Worm (Caenorhabditis elegans) whole organism, young adult: Measurements from ENCODE around the gene nspc-3.

Experiments used
- B0261.1 ChIP-seq: sonication (generic microtip); optimal IDR thresholded peaks from 2 replicates; lab custom pipeline; 2016; ENCODE audit warnings: mild to moderate bottlenecking, missing genetic modification characterization, moderate library complexity, missing compliant biosample characterization
- C06A6.2 ChIP-seq: fragments of 200-800 bp; sonication (Bioruptor generic); conservative IDR thresholded peaks from 2 replicates; pipeline ENCODE4 v1.3.6; 2022; ENCODE audit warnings: missing genetic modification characterization, missing compliant biosample characterization
- F10E7.11 ChIP-seq: sonication (generic microtip); optimal IDR thresholded peaks from 2 replicates; lab custom pipeline; 2017; ENCODE audit warnings: mild to moderate bottlenecking, missing genetic modification characterization, moderate library complexity, missing compliant biosample characterization
- F23B12.7 ChIP-seq: sonication (generic microtip); optimal IDR thresholded peaks from 2 replicates; lab custom pipeline; 2017; ENCODE audit warnings: missing genetic modification characterization, mild to moderate bottlenecking, missing compliant biosample characterization, antibody characterized with exemption, moderate library complexity; ENCODE audit not compliant: insufficient read depth
- F37B4.10 ChIP-seq: fragments of 200-800 bp; sonication (Bioruptor generic); IDR thresholded peaks from 2 replicates; pipeline ENCODE4 v1.3.6; 2022; ENCODE audit warnings: missing genetic modification characterization, missing compliant biosample characterization
- Y53G8AR.9 ChIP-seq: fragments of 200-800 bp; sonication (Bioruptor generic); conservative IDR thresholded peaks from 2 replicates; pipeline ENCODE4 v1.3.6; 2022; ENCODE audit warnings: missing genetic modification reagents, missing genetic modification characterization, missing compliant biosample characterization
- Y67H2A.10 ChIP-seq: fragments of 200-800 bp; sonication (Bioruptor generic); conservative IDR thresholded peaks from 2 replicates; pipeline ENCODE4 v1.3.6; 2022; ENCODE audit warnings: missing genetic modification reagents, missing genetic modification characterization, missing compliant biosample characterization
- atf-7 ChIP-seq: sonication (generic microtip); optimal IDR thresholded peaks from 2 replicates; lab custom pipeline; 2017; ENCODE audit warnings: mild to moderate bottlenecking, missing genetic modification characterization, missing compliant biosample characterization
- athp-1 ChIP-seq: sonication (generic microtip); optimal IDR thresholded peaks from 2 replicates; lab custom pipeline; 2017; ENCODE audit warnings: mild to moderate bottlenecking, missing genetic modification characterization, missing compliant biosample characterization
- attf-6 ChIP-seq: fragments of 200-800 bp; sonication (Bioruptor generic); IDR thresholded peaks from 2 replicates; pipeline ENCODE4 v1.3.6; 2022; ENCODE audit warnings: missing genetic modification reagents, missing genetic modification characterization, missing compliant biosample characterization
- cebp-2 ChIP-seq: fragments of 200-800 bp; sonication (Bioruptor generic); IDR thresholded peaks from 2 replicates; pipeline ENCODE4 v1.3.6; 2022; ENCODE audit warnings: missing genetic modification characterization, missing compliant biosample characterization
- ceh-100 ChIP-seq: fragments of 200-800 bp; sonication (Bioruptor generic); IDR thresholded peaks from 2 replicates; pipeline ENCODE4 v1.3.6; 2022; ENCODE audit warnings: missing genetic modification reagents, missing genetic modification characterization, missing compliant biosample characterization
- ceh-27 ChIP-seq: fragments of 200-800 bp; sonication (Bioruptor generic); optimal IDR thresholded peaks from 2 replicates; lab custom pipeline; 2018; ENCODE audit warnings: mild to moderate bottlenecking, missing genetic modification characterization, moderate library complexity, missing compliant biosample characterization
- ceh-40 ChIP-seq: fragments of 200-800 bp; sonication (Bioruptor generic); IDR thresholded peaks from 2 replicates; pipeline ENCODE4 v1.3.6; 2022; ENCODE audit warnings: missing genetic modification characterization, missing compliant biosample characterization
- ceh-79 ChIP-seq: sonication (generic microtip); optimal IDR thresholded peaks from 2 replicates; lab custom pipeline; 2017; ENCODE audit warnings: mild to moderate bottlenecking, missing genetic modification characterization, missing compliant biosample characterization
- die-1 ChIP-seq: sonication (generic microtip); optimal IDR thresholded peaks from 2 replicates; lab custom pipeline; 2016; ENCODE audit warnings: missing genotype, mild to moderate bottlenecking, missing genetic modification characterization, missing compliant biosample characterization
- dox-1 ChIP-seq: fragments of 200-800 bp; sonication (Bioruptor generic); IDR thresholded peaks from 2 replicates; pipeline ENCODE4 v1.3.6; 2022; ENCODE audit warnings: missing genetic modification reagents, missing genetic modification characterization, missing compliant biosample characterization
- dpl-1 ChIP-seq: fragments of 150-350 bp; optimal IDR thresholded peaks from 2 replicates; lab custom pipeline; 2014; ENCODE audit warnings: missing biosample characterization, missing genetic modification reagents, missing genetic modification characterization
- efl-1 ChIP-seq: fragments of 150-350 bp; optimal IDR thresholded peaks from 2 replicates; lab custom pipeline; 2014; ENCODE audit warnings: missing biosample characterization, missing genetic modification reagents, missing genetic modification characterization
- egrh-3 ChIP-seq: fragments of 200-800 bp; sonication (Bioruptor generic); IDR thresholded peaks from 2 replicates; pipeline ENCODE4 v1.3.6; 2022; ENCODE audit warnings: missing genetic modification reagents, missing genetic modification characterization, missing compliant biosample characterization
- ets-4 ChIP-seq: fragments of 200-800 bp; sonication (Bioruptor generic); optimal IDR thresholded peaks from 2 replicates; lab custom pipeline; 2018; ENCODE audit warnings: mild to moderate bottlenecking, missing genetic modification characterization, missing compliant biosample characterization
- gei-17 ChIP-seq: fragments of 200-800 bp; sonication (Bioruptor generic); optimal IDR thresholded peaks from 2 replicates; lab custom pipeline; 2018; ENCODE audit warnings: mild to moderate bottlenecking, missing genetic modification characterization, missing compliant biosample characterization
- hlh-26 ChIP-seq: fragments of 200-800 bp; sonication (Bioruptor generic); conservative IDR thresholded peaks from 2 replicates; pipeline ENCODE4 v1.3.6; 2022; ENCODE audit warnings: missing genetic modification reagents, missing genetic modification characterization, missing compliant biosample characterization
- hsf-1 ChIP-seq: fragments of 200-800 bp; sonication (Bioruptor generic); IDR thresholded peaks from 2 replicates; pipeline ENCODE4 v1.3.6; 2022; ENCODE audit warnings: missing genetic modification reagents, missing genetic modification characterization, missing compliant biosample characterization
- let-607 ChIP-seq, 2 experiments: fragments of 200-800 bp in 1 of 2; sonication (Bioruptor generic) in 1 of 2; sonication (generic microtip) in 1 of 2; optimal IDR thresholded peaks; 2 replicates each; lab custom pipeline; 2016 to 2018; ENCODE audit warnings: mild to moderate bottlenecking in 2 of 2, missing compliant biosample characterization in 2 of 2, missing genetic modification characterization in 2 of 2, moderate library complexity in 2 of 2, missing genotype in 1 of 2
- mes-4 ChIP-seq: sonication (generic microtip); optimal IDR thresholded peaks from 2 replicates; lab custom pipeline; 2016; ENCODE audit warnings: missing genotype, missing genetic modification characterization, missing compliant biosample characterization
- mxl-1 ChIP-seq: sonication (generic microtip); optimal IDR thresholded peaks from 2 replicates; lab custom pipeline; 2016; ENCODE audit warnings: missing genetic modification characterization, missing compliant biosample characterization
- nfya-1 ChIP-seq: sonication (generic microtip); optimal IDR thresholded peaks from 2 replicates; lab custom pipeline; 2017; ENCODE audit warnings: antibody characterized with exemption, missing compliant biosample characterization, missing genetic modification characterization, borderline replicate concordance; ENCODE audit not compliant: insufficient read depth
- nhr-80 ChIP-seq: sonication (generic microtip); optimal IDR thresholded peaks from 2 replicates; lab custom pipeline; 2016; ENCODE audit warnings: missing genetic modification characterization, missing compliant biosample characterization
- rpc-1 ChIP-seq, 2 experiments: fragments of 150-350 bp in 1 of 2; sonication (generic microtip) in 1 of 2; optimal IDR thresholded peaks; 2 replicates each; lab custom pipeline; 2014 to 2018; ENCODE audit warnings: missing biosample characterization in 1 of 2, missing genetic modification characterization in 1 of 2, missing genetic modification reagents in 1 of 2, missing genotype in 1 of 2
- sdz-38 ChIP-seq: sonication (generic microtip); optimal IDR thresholded peaks from 2 replicates; lab custom pipeline; 2016; ENCODE audit warnings: missing genotype, missing genetic modification characterization, missing compliant biosample characterization
- snpc-1.1 ChIP-seq: sonication (generic microtip); optimal IDR thresholded peaks from 2 replicates; lab custom pipeline; 2017; ENCODE audit warnings: missing genetic modification characterization, mild to moderate bottlenecking, missing compliant biosample characterization, antibody characterized with exemption, moderate library complexity, missing genotype, missing genetic modification reagents; ENCODE audit not compliant: insufficient read depth
- tbp1 ChIP-seq: fragments of 200-800 bp; sonication (Bioruptor generic); optimal IDR thresholded peaks from 2 replicates; lab custom pipeline; 2018; ENCODE audit warnings: mild to moderate bottlenecking, missing genetic modification characterization, missing compliant biosample characterization
- tlf-1 ChIP-seq: fragments of 200-800 bp; sonication (Bioruptor generic); optimal IDR thresholded peaks from 2 replicates; lab custom pipeline; 2018; ENCODE audit warnings: mild to moderate bottlenecking, missing genetic modification characterization, missing compliant biosample characterization
- xnd-1 ChIP-seq: sonication (generic microtip); optimal IDR thresholded peaks from 2 replicates; lab custom pipeline; 2016; ENCODE audit warnings: missing genotype, missing genetic modification reagents, missing genetic modification characterization, missing compliant biosample characterization
- zfh-2 ChIP-seq: fragments of 200-800 bp; sonication (Bioruptor generic); conservative IDR thresholded peaks from 2 replicates; pipeline ENCODE4 v1.3.6; 2022; ENCODE audit warnings: missing genetic modification reagents, missing genetic modification characterization, missing compliant biosample characterization
- ztf-26 ChIP-seq: sonication (generic microtip); optimal IDR thresholded peaks from 2 replicates; lab custom pipeline; 2017; ENCODE audit warnings: missing genetic modification characterization, missing compliant biosample characterization
- ztf-6 ChIP-seq: fragments of 200-800 bp; sonication (Bioruptor generic); IDR thresholded peaks from 2 replicates; pipeline ENCODE4 v1.3.6; 2022; ENCODE audit warnings: missing genetic modification reagents, missing genetic modification characterization, missing compliant biosample characterization

Gene nspc-3

ce11 chrX:8568423-8568903, 31.6 kb downstream of the nspc-3 start:
- TF ChIP-seq let-607 (tag; optimal IDR thresholded peaks at IDR 0.05; lab: Kevin White, UChicago), result peak in 1 of 2 experiments; percentile 23
- peak; percentile 78 for TF ChIP-seq ets-4 (GFP tag; lab: Kevin White, UChicago)
- peak; percentile 90 for TF ChIP-seq nhr-80
- no peak for TF ChIP-seq ceh-27 (GFP tag; lab: Kevin White, UChicago)
- TF ChIP-seq snpc-1.1 (tag; lab: Kevin White, UChicago), result no peak
- peak; percentile 73 for TF ChIP-seq dox-1 (GFP tag; lab: Robert Waterston, UW)
- peak; percentile 4 for TF ChIP-seq atf-7
- TF ChIP-seq F37B4.10 (GFP tag; lab: Robert Waterston, UW), result no peak
- no peak for TF ChIP-seq cebp-2 (GFP tag; lab: Robert Waterston, UW)

- TF ChIP-seq gei-17 (GFP tag; lab: Kevin White, UChicago) (no peak), ceh-27 (GFP tag; lab: Kevin White, UChicago) (peak; percentile 26), sdz-38 (tag; lab: Kevin White, UChicago) (no peak), ztf-26 (tag; lab: Kevin White, UChicago) (no peak), zfh-2 (GFP tag; lab: Robert Waterston, UW) (0 out of 2 replicates have a peak, but pooled peaks have one; percentile 15)
Measured at ce11 chrX:8569159-8569558, 32.3 kb downstream of the nspc-3 start.

ce11 chrX:8570997-8571517, 34.2 kb downstream of the nspc-3 start, which contains the start of gene jmjd-3.1:
jmjd-3.1 (plus strand) TSS chrX:8571047.
- TF ChIP-seq Y67H2A.10, result no peak
- no peak for TF ChIP-seq dpl-1 (GFP tag; lab: Kevin White, UChicago)
- TF ChIP-seq, all 124 proteins: peak for 0

ce11 chrX:8577824-8578223, 40.9 kb downstream of the nspc-3 start:
- peak; percentile 45 for TF ChIP-seq rpc-1 (optimal IDR thresholded peaks at IDR 0.05; lab: Kevin White, UChicago)
- TF ChIP-seq rpc-1 (tag; optimal IDR thresholded peaks at IDR 0.05; lab: Kevin White, UChicago), result peak; percentile 69
- TF ChIP-seq tbp1 (GFP tag; lab: Kevin White, UChicago), result peak; percentile 82
- peak; percentile 7 for TF ChIP-seq die-1
- TF ChIP-seq B0261.1 (tag; lab: Kevin White, UChicago), result peak; percentile 56
- TF ChIP-seq, all 124 proteins: peak for 4; not testable (repeated sequence) for 120

- no peak for TF ChIP-seq Y53G8AR.9 (GFP tag; lab: Robert Waterston, UW)
- no peak for TF ChIP-seq ztf-6 (GFP tag; lab: Robert Waterston, UW)
- TF ChIP-seq ceh-79 (tag; lab: Kevin White, UChicago), result no peak
- no peak for TF ChIP-seq athp-1 (tag; lab: Kevin White, UChicago)
- TF ChIP-seq F23B12.7 (tag; lab: Kevin White, UChicago), result no peak
- no peak for TF ChIP-seq egrh-3 (GFP tag; lab: Robert Waterston, UW)
Measured at ce11 chrX:8580217-8580616, 43.3 kb downstream of the nspc-3 start, which contains the start of gene F18E9.4. F18E9.4 (plus strand) TSS chrX:8580517.

ce11 chrX:8581447-8581846, 44.6 kb downstream of the nspc-3 start, which contains the start of gene F18E9.8:
F18E9.8 (minus strand) TSS chrX:8581547.
- TF ChIP-seq C06A6.2 (GFP tag; lab: Robert Waterston, UW) (no peak), nfya-1 (tag; lab: Kevin White, UChicago) (no peak), F10E7.11 (no peak), mxl-1 (tag; lab: Kevin White, UChicago) (no peak), mes-4 (no peak), tlf-1 (no peak), ceh-100 (GFP tag; lab: Robert Waterston, UW) (no peak), egrh-3 (GFP tag; lab: Robert Waterston, UW) (no peak), ztf-26 (tag; lab: Kevin White, UChicago) (no peak), attf-6 (GFP tag; lab: Robert Waterston, UW) (no peak), efl-1 (GFP tag; lab: Kevin White, UChicago) (no peak), xnd-1 (no peak), hsf-1 (no peak), ceh-40 (GFP tag; lab: Robert Waterston, UW) (no peak), hlh-26 (GFP tag; lab: Robert Waterston, UW) (no peak)
